Fruit fly (Drosophila melanogaster): ENCODE measurements around the gene CG9331.

DNA sequence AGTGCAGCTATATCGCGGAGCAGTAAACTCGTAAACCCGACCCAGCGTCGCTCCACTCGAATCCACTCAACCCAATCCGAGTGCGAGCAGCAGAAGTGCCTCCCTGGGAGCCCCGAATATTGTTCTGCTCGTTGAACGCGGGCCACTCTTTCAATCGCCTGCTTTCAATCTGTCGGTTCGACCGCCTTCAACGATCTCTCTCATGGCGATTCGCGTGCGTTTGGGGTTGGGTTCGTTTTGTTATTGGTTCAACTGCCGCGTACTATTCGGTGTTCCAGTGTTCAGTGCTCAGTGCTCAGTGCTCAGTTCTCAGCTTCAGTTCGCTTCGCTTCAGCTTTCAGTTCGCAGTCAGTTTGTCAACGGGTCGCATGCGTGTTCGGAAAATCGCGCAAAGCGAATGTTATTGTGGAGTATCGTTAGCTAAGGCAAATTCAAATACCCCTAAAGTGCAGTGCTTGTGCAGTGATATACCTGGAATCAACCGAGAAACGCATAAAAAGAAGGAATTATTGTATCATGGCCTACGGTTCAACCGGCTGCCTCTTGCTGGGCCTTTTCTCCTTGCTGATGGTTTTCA is 17.9 kb downstream of the CG9331 start, which contains the start of gene CG31676:
- no peak for TF ChIP-seq Eip75B (GFP tag; optimal IDR thresholded peaks at IDR 0.05)
- no peak for TF ChIP-seq lz (GFP tag; optimal IDR thresholded peaks at IDR 0.05)
- TF ChIP-seq CG11902 (GFP tag; optimal IDR thresholded peaks at IDR 0.05): no peak
- TF ChIP-seq fd85E (GFP tag; optimal IDR thresholded peaks at IDR 0.05): no peak
- no peak for TF ChIP-seq CG1621 (tag; optimal IDR thresholded peaks at IDR 0.05)
- no peak for TF ChIP-seq CG11762 (GFP tag; optimal IDR thresholded peaks at IDR 0.05; ENCODE audit: insufficient read depth)
- TF ChIP-seq Hr39 (GFP tag; optimal IDR thresholded peaks at IDR 0.05): no peak
- no peak for TF ChIP-seq CG6792 (GFP tag; optimal IDR thresholded peaks at IDR 0.05)
